Fruit fly (Drosophila melanogaster) whole organism, larva: ENCODE measurements around the gene CG17717.

Experiments
- noc ChIP-seq: fragments of 200-800 bp; sonication (Bioruptor generic); optimal IDR thresholded peaks from 3 replicates; lab custom pipeline; 2019; ENCODE audit warnings: missing biosample characterization, mild to moderate bottlenecking, missing genetic modification characterization, moderate library complexity

CG17717 gene

dm6 chrX:6596788-6597187 is 7.7 kb downstream of the CG17717 start, which contains the start of gene APC7:
Gene APC7, plus strand, starts transcription at chrX:6597088.
- TF ChIP-seq noc (tag; lab: Kevin White, UChicago), result no peak

dm6 chrX:6599233-6599632 is 10.1 kb downstream of the CG17717 start:
- TF ChIP-seq noc (tag; lab: Kevin White, UChicago), result no peak

- no peak for TF ChIP-seq noc (tag; lab: Kevin White, UChicago)
Observed at dm6 chrX:6599880-6600279, 10.8 kb downstream of the CG17717 start, which contains the start of gene pigs. Gene pigs, plus strand, starts transcription at chrX:6600062.

- no peak for TF ChIP-seq noc (tag; lab: Kevin White, UChicago)
Observed at dm6 chrX:6601144-6601543, 12.1 kb downstream of the CG17717 start.

dm6 chrX:6601641-6602276 is 12.7 kb downstream of the CG17717 start:
- TF ChIP-seq noc (tag; lab: Kevin White, UChicago), result peak; percentile 84

dm6 chrX:6604706-6605105 is 15.6 kb downstream of the CG17717 start:
- TF ChIP-seq noc (tag; lab: Kevin White, UChicago), result no peak

dm6 chrX:6611831-6612230 is 22.7 kb downstream of the CG17717 start:
- TF ChIP-seq noc (tag; lab: Kevin White, UChicago), result no peak

- TF ChIP-seq noc (tag; lab: Kevin White, UChicago), result no peak
Observed at dm6 chrX:6612509-6612908, 23.4 kb downstream of the CG17717 start.

- no peak for TF ChIP-seq noc (tag; lab: Kevin White, UChicago)
Observed at dm6 chrX:6613581-6613980, 24.5 kb downstream of the CG17717 start.

- no peak for TF ChIP-seq noc (tag; lab: Kevin White, UChicago)
Observed at dm6 chrX:6614266-6614665, 25.2 kb downstream of the CG17717 start.

- no peak for TF ChIP-seq noc (tag; lab: Kevin White, UChicago)
Observed at dm6 chrX:6615476-6615875, 26.4 kb downstream of the CG17717 start.

- TF ChIP-seq noc (tag; lab: Kevin White, UChicago), result no peak
Observed at dm6 chrX:6616771-6617170, 27.7 kb downstream of the CG17717 start.

dm6 chrX:6617372-6617771 is 28.3 kb downstream of the CG17717 start:
- no peak for TF ChIP-seq noc (tag; lab: Kevin White, UChicago)

dm6 chrX:6621566-6622006 is 32.5 kb downstream of the CG17717 start:
- TF ChIP-seq noc (tag; lab: Kevin White, UChicago), result peak; percentile 36

dm6 chrX:6624006-6624745 is 35.1 kb downstream of the CG17717 start:
- TF ChIP-seq noc (tag; lab: Kevin White, UChicago), result no peak

- TF ChIP-seq noc (tag; lab: Kevin White, UChicago), result no peak
Observed at dm6 chrX:6624977-6625591, 36.0 kb downstream of the CG17717 start.
